Worm (Caenorhabditis elegans) whole organism, L1 larva: ENCODE data around the gene nac-1.

ENCODE experiments used
- fos-1 ChIP-seq: fragments of 150-350 bp; optimal IDR thresholded peaks from 2 replicates; lab custom pipeline; 2014; ENCODE audit warnings: missing biosample characterization, missing genetic modification characterization
- jun-1 ChIP-seq: fragments of 150-350 bp; optimal IDR thresholded peaks from 2 replicates; lab custom pipeline; 2014; ENCODE audit warnings: missing biosample characterization, missing genetic modification reagents, missing genetic modification characterization
- lin-14 ChIP-seq: fragments of 200-800 bp; sonication (Bioruptor generic); optimal IDR thresholded peaks from 2 replicates; lab custom pipeline; 2018; ENCODE audit warnings: mild to moderate bottlenecking, missing genetic modification characterization, moderate library complexity, missing compliant biosample characterization
- pag-3 ChIP-seq: sonication (generic microtip); optimal IDR thresholded peaks from 2 replicates; lab custom pipeline; 2017; ENCODE audit warnings: missing genetic modification characterization, mild to moderate bottlenecking, missing compliant biosample characterization, antibody characterized with exemption, borderline replicate concordance; ENCODE audit not compliant: insufficient read depth
- pqm-1 ChIP-seq: sonication (generic microtip); optimal IDR thresholded peaks from 3 replicates; lab custom pipeline; 2017; ENCODE audit warnings: missing biosample characterization, missing genetic modification characterization
- snpc-4 ChIP-seq: fragments of 150-350 bp; optimal IDR thresholded peaks from 2 replicates; lab custom pipeline; 2014; ENCODE audit warnings: missing biosample characterization, missing genetic modification characterization
- sox-4 ChIP-seq: sonication (generic microtip); optimal IDR thresholded peaks from 2 replicates; lab custom pipeline; 2016; ENCODE audit warnings: missing genetic modification characterization, missing compliant biosample characterization

DNA sequence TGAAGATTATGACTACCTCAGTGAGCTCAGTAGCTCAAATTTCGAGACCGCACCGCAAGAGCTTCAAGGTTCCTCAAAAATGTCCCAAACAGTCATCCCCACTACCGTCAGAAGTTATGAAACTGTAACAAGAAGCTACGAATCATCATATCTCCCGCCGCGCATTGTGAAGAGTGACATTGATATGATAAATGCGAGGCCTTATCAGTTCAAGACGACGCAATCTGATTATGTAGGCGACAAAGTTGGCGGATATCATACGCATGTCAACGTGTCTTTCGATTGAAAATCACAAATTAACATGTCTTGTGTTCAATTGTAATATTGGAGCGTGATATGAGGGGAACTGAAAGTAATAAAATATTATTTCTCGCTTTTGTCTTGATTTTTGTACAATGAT, 5.5 kb downstream of the nac-1 start:
- TF ChIP-seq pag-3 (tag; lab: Kevin White, UChicago) = no peak
- no peak for TF ChIP-seq fos-1 (tag; lab: Kevin White, UChicago)
- TF ChIP-seq snpc-4 (tag; lab: Kevin White, UChicago) = no peak
- no peak for TF ChIP-seq sox-4 (tag; lab: Kevin White, UChicago)
- no peak for TF ChIP-seq jun-1 (tag; lab: Kevin White, UChicago)
- TF ChIP-seq pqm-1 = no peak
- no peak for TF ChIP-seq lin-14 (GFP tag; lab: Kevin White, UChicago)
